Fruit fly (Drosophila melanogaster) whole organism, embryonic: ENCODE data around the gene dbe.

Experiments
- BtbVII ChIP-seq: fragments of 200-800 bp; sonication (Bioruptor generic); optimal IDR thresholded peaks from 3 replicates; lab custom pipeline; 2017; ENCODE audit warnings: missing biosample characterization, mild to moderate bottlenecking, missing genetic modification characterization
- CG12219 ChIP-seq: fragments of 200-800 bp; sonication (Bioruptor generic); optimal IDR thresholded peaks from 3 replicates; lab custom pipeline; 2018; ENCODE audit warnings: missing biosample characterization, mild to moderate bottlenecking, missing genetic modification characterization
- CG12769 ChIP-seq: fragments of 200-800 bp; sonication (Bioruptor generic); optimal IDR thresholded peaks from 2 replicates; lab custom pipeline; 2019; ENCODE audit warnings: missing biosample characterization, mild to moderate bottlenecking, missing genetic modification characterization, moderate library complexity
- CG13775 ChIP-seq: fragments of 200-800 bp; sonication (Bioruptor generic); optimal IDR thresholded peaks from 3 replicates; lab custom pipeline; 2017; ENCODE audit warnings: missing biosample characterization, mild to moderate bottlenecking, missing genetic modification characterization
- CG13894 ChIP-seq: fragments of 200-800 bp; sonication (Bioruptor generic); optimal IDR thresholded peaks from 3 replicates; lab custom pipeline; 2018; ENCODE audit warnings: missing biosample characterization, mild to moderate bottlenecking, missing genetic modification characterization, moderate library complexity
- CG14965 ChIP-seq: fragments of 200-800 bp; sonication (Bioruptor generic); optimal IDR thresholded peaks from 2 replicates; lab custom pipeline; 2016; ENCODE audit warnings: missing biosample characterization, missing genetic modification characterization, borderline replicate concordance
- CG15269 ChIP-seq: fragments of 200-800 bp; sonication (Bioruptor generic); optimal IDR thresholded peaks from 2 replicates; lab custom pipeline; 2018; ENCODE audit warnings: missing biosample characterization, mild to moderate bottlenecking, missing genetic modification characterization, moderate library complexity
- CG15514 ChIP-seq: fragments of 200-800 bp; sonication (Bioruptor generic); optimal IDR thresholded peaks from 3 replicates; lab custom pipeline; 2017; ENCODE audit warnings: missing biosample characterization, missing genetic modification characterization, mild to moderate bottlenecking, moderate library complexity, missing genetic modification reagents
- CG1602 ChIP-seq: fragments of 200-800 bp; sonication (Bioruptor generic); optimal IDR thresholded peaks from 3 replicates; lab custom pipeline; 2016; ENCODE audit warnings: missing biosample characterization, missing genetic modification characterization
- CG18599 ChIP-seq: fragments of 200-800 bp; sonication (Bioruptor generic); optimal IDR thresholded peaks from 3 replicates; lab custom pipeline; 2017; ENCODE audit warnings: missing biosample characterization, missing genetic modification characterization, mild to moderate bottlenecking, moderate library complexity, missing genetic modification reagents
- CG30020 ChIP-seq: fragments of 200-800 bp; optimal IDR thresholded peaks from 2 replicates; lab custom pipeline; 2019; ENCODE audit warnings: missing biosample characterization, mild to moderate bottlenecking, missing genetic modification characterization, moderate library complexity
- CG30431 ChIP-seq: fragments of 200-800 bp; sonication (Bioruptor generic); optimal IDR thresholded peaks from 2 replicates; lab custom pipeline; 2017; ENCODE audit warnings: missing biosample characterization, missing genetic modification characterization
- CG3065 ChIP-seq: fragments of 200-800 bp; sonication (Bioruptor generic); optimal IDR thresholded peaks from 2 replicates; lab custom pipeline; 2016; ENCODE audit warnings: missing biosample characterization, missing genetic modification characterization
- CG3407 ChIP-seq: fragments of 200-800 bp; sonication (Bioruptor generic); optimal IDR thresholded peaks from 2 replicates; lab custom pipeline; 2018; ENCODE audit warnings: missing biosample characterization, mild to moderate bottlenecking, missing genetic modification characterization
- CG3726 ChIP-seq: fragments of 200-800 bp; sonication (Bioruptor generic); IDR thresholded peaks from 3 replicates; pipeline ENCODE4, ENCODE4 v1.3.6; 2022; ENCODE audit warnings: missing biosample characterization, missing genetic modification characterization
- CG4730 ChIP-seq: fragments of 200-800 bp; sonication (Bioruptor generic); IDR thresholded peaks from 2 replicates; pipeline ENCODE4 v1.3.6; 2022; ENCODE audit warnings: missing biosample characterization, missing genetic modification characterization
- CG6683 ChIP-seq: fragments of 200-800 bp; sonication (Bioruptor generic); optimal IDR thresholded peaks from 2 replicates; lab custom pipeline; 2017; ENCODE audit warnings: missing biosample characterization, mild to moderate bottlenecking, missing genetic modification characterization, missing genetic modification reagents
- CG7372 ChIP-seq: fragments of 200-800 bp; sonication (Bioruptor generic); IDR thresholded peaks from 2 replicates; pipeline ENCODE4 v1.3.6; 2022; ENCODE audit warnings: missing biosample characterization, missing genetic modification characterization
- CG8388 ChIP-seq: fragments of 200-800 bp; sonication (Bioruptor generic); optimal IDR thresholded peaks from 2 replicates; lab custom pipeline; 2019; ENCODE audit warnings: missing biosample characterization, mild to moderate bottlenecking, missing genetic modification characterization, moderate library complexity
- CG9797 ChIP-seq: fragments of 200-800 bp; sonication (Bioruptor generic); optimal IDR thresholded peaks from 3 replicates; lab custom pipeline; 2018; ENCODE audit warnings: missing biosample characterization, mild to moderate bottlenecking, missing genetic modification characterization
- CoRest ChIP-seq: fragments of 200-800 bp; sonication (Bioruptor generic); optimal IDR thresholded peaks from 3 replicates; lab custom pipeline; 2018; ENCODE audit warnings: missing biosample characterization, mild to moderate bottlenecking, missing genetic modification characterization, moderate library complexity
- Dll ChIP-seq: fragments of 200-800 bp; sonication (Bioruptor generic); IDR thresholded peaks from 4 replicates; pipeline ENCODE4 v1.3.6; 2022; ENCODE audit warnings: missing biosample characterization, missing genetic modification characterization; ENCODE audit not compliant: partially characterized antibody
- Fer1 ChIP-seq: fragments of 200-800 bp; sonication (Bioruptor generic); optimal IDR thresholded peaks from 2 replicates; lab custom pipeline; 2017; ENCODE audit warnings: missing biosample characterization, mild to moderate bottlenecking, missing genetic modification characterization
- MBD-R2 ChIP-seq: fragments of 200-800 bp; sonication (Bioruptor generic); IDR thresholded peaks from 2 replicates; pipeline ENCODE4 v1.3.6; 2022; ENCODE audit warnings: missing biosample characterization, missing genetic modification characterization
- Pdp1 ChIP-seq, 2 experiments: fragments of 200-800 bp; sonication (Bioruptor generic); optimal IDR thresholded peaks; 3 replicates each; lab custom pipeline; 2016; ENCODE audit warnings: missing biosample characterization in 2 of 2, missing genetic modification characterization in 2 of 2, mild to moderate bottlenecking in 1 of 2, moderate library complexity in 1 of 2
- Sin3A ChIP-seq: fragments of >200 bp; optimal IDR thresholded peaks from 2 replicates; lab custom pipeline; 2018
- TFAM ChIP-seq: fragments of 200-800 bp; sonication (Bioruptor generic); optimal IDR thresholded peaks from 2 replicates; lab custom pipeline; 2017; ENCODE audit warnings: missing biosample characterization, missing genetic modification characterization, inconsistent platforms
- aop ChIP-seq: fragments of 200-800 bp; sonication (Bioruptor generic); IDR thresholded peaks from 2 replicates; pipeline ENCODE4 v1.3.6; 2022; ENCODE audit warnings: missing biosample characterization, missing genetic modification characterization
- ap ChIP-seq: fragments of 200-800 bp; sonication (Bioruptor generic); IDR thresholded peaks from 2 replicates; pipeline ENCODE4 v1.3.6; 2022; ENCODE audit warnings: missing biosample characterization, missing genetic modification characterization
- bab2 ChIP-seq: fragments of 200-800 bp; sonication (Bioruptor generic); optimal IDR thresholded peaks from 2 replicates; lab custom pipeline; 2016; ENCODE audit warnings: missing biosample characterization, missing genetic modification characterization
- cato ChIP-seq: fragments of 200-800 bp; sonication (Bioruptor generic); optimal IDR thresholded peaks from 2 replicates; lab custom pipeline; 2016; ENCODE audit warnings: missing biosample characterization, missing genetic modification characterization, borderline replicate concordance
- caup ChIP-seq: fragments of 200-800 bp; sonication (Bioruptor generic); optimal IDR thresholded peaks from 3 replicates; lab custom pipeline; 2017; ENCODE audit warnings: missing biosample characterization, mild to moderate bottlenecking, missing genetic modification characterization, moderate library complexity; ENCODE audit not compliant: severe bottlenecking
- dmrt99B ChIP-seq: fragments of 200-800 bp; sonication (Bioruptor generic); optimal IDR thresholded peaks from 2 replicates; lab custom pipeline; 2018; ENCODE audit warnings: missing biosample characterization, mild to moderate bottlenecking, missing genetic modification characterization, moderate library complexity
- eyg ChIP-seq: fragments of 200-800 bp; sonication (Bioruptor generic); optimal IDR thresholded peaks from 3 replicates; lab custom pipeline; 2016; ENCODE audit warnings: missing biosample characterization, missing genetic modification characterization
- ham ChIP-seq: fragments of 200-800 bp; sonication (Bioruptor generic); IDR thresholded peaks from 2 replicates; pipeline ENCODE4 v1.3.6; 2022; ENCODE audit warnings: missing biosample characterization, missing genetic modification characterization
- hkb ChIP-seq, 2 experiments: fragments of 200-800 bp in 1 of 2; fragments of >200 bp in 1 of 2; sonication (Bioruptor generic) in 1 of 2; IDR thresholded peaks in 1 of 2; optimal IDR thresholded peaks in 1 of 2; 2 replicates each; pipeline versions ENCODE4 v1.3.6 to Lab custom; 2017 to 2022; ENCODE audit warnings: missing biosample characterization in 1 of 2, missing genetic modification characterization in 1 of 2
- klu ChIP-seq: fragments of 200-800 bp; sonication (Bioruptor generic); IDR thresholded peaks from 2 replicates; pipeline ENCODE4 v1.3.6; 2022; ENCODE audit warnings: missing biosample characterization, missing genetic modification characterization
- lbe ChIP-seq: fragments of 200-800 bp; sonication (Bioruptor generic); optimal IDR thresholded peaks from 2 replicates; lab custom pipeline; 2016; ENCODE audit warnings: missing biosample characterization, mild to moderate bottlenecking, missing genetic modification characterization
- org-1 ChIP-seq: fragments of 200-800 bp; sonication (Bioruptor generic); optimal IDR thresholded peaks from 2 replicates; lab custom pipeline; 2017; ENCODE audit warnings: missing biosample characterization, missing genetic modification characterization
- p53 ChIP-seq: fragments of 200-800 bp; sonication (Bioruptor generic); optimal IDR thresholded peaks from 2 replicates; lab custom pipeline; 2016; ENCODE audit warnings: missing biosample characterization, missing genetic modification characterization
- pros ChIP-seq: fragments of 200-800 bp; sonication (Bioruptor generic); optimal IDR thresholded peaks from 3 replicates; lab custom pipeline; 2019; ENCODE audit warnings: missing biosample characterization, mild to moderate bottlenecking, missing genetic modification characterization, moderate library complexity
- psq ChIP-seq: fragments of 200-800 bp; sonication (Bioruptor generic); optimal IDR thresholded peaks from 2 replicates; lab custom pipeline; 2017; ENCODE audit warnings: missing biosample characterization, missing genetic modification characterization
- sc ChIP-seq, 3 experiments: fragments of >200 bp in 2 of 3; fragments of 200-800 bp in 1 of 3; sonication (Bioruptor generic) in 1 of 3; optimal IDR thresholded peaks; 2 replicates in 2 of 3; 3 replicates in 1 of 3; lab custom pipeline; 2017; ENCODE audit warnings: mild to moderate bottlenecking in 1 of 3, missing biosample characterization in 1 of 3, missing genetic modification characterization in 1 of 3, missing genetic modification reagents in 1 of 3
- schlank ChIP-seq: fragments of 200-800 bp; sonication (Bioruptor generic); optimal IDR thresholded peaks from 2 replicates; lab custom pipeline; 2018; ENCODE audit warnings: missing biosample characterization, mild to moderate bottlenecking, missing genetic modification characterization
- tio ChIP-seq: fragments of 200-800 bp; sonication (Bioruptor generic); optimal IDR thresholded peaks from 2 replicates; lab custom pipeline; 2017; ENCODE audit warnings: missing biosample characterization, missing genetic modification characterization, inconsistent platforms
- twi ChIP-seq: fragments of 200-800 bp; optimal IDR thresholded peaks from 2 replicates; lab custom pipeline; 2019; ENCODE audit warnings: missing biosample characterization, mild to moderate bottlenecking, missing genetic modification characterization, moderate library complexity
- tx ChIP-seq: fragments of 200-800 bp; sonication (Bioruptor generic); optimal IDR thresholded peaks from 2 replicates; lab custom pipeline; 2016; ENCODE audit warnings: missing biosample characterization, missing genetic modification characterization
- zfh2 ChIP-seq: fragments of 200-800 bp; sonication (Bioruptor generic); optimal IDR thresholded peaks from 2 replicates; lab custom pipeline; 2016; ENCODE audit warnings: missing biosample characterization, missing genetic modification characterization

Gene dbe

DNA sequence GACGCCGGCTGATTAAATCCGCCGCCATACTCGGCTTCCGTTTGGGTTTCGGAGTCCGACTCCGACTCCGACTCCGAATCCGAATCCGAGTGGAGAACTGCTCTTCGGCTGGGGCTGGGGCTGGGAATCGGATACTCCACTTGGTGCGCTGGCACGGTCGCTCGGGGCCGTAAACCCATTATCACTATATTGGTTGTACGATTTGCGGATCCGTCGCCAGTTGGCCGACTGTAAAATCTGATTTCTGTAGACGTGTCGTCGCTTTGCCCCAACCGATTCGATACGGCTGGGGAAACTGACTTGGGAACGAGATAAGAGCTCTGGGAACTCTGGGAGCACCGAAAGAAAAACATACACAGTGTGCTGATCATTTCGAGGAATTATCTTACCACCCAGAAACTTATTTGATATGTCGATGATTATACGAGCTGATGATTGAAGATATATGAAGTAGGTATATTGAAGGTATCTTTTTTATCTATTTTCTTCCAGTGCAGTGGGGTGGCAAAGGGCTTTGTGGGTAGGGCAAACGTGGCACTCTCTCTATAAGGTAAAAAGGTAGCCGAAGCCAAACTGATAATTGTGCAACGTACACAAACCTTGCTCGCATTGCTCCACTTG lies 11.7 kb downstream of the dbe start (continued):
- TF ChIP-seq CG12219 = peak; percentile 43
- peak; percentile 48 for TF ChIP-seq CG3407 (GFP tag; lab: Kevin White, UChicago)
- TF ChIP-seq Dll (GFP tag; lab: Robert Waterston, UW) = no peak
- TF ChIP-seq aop (GFP tag; lab: Robert Waterston, UW) = no peak
- no peak for TF ChIP-seq MBD-R2
- TF ChIP-seq p53 = no peak
- no peak for TF ChIP-seq TFAM
- no peak for TF ChIP-seq cato (GFP tag; lab: Kevin White, UChicago)
- TF ChIP-seq CG30431 (GFP tag; lab: Kevin White, UChicago) = no peak
- no peak for TF ChIP-seq BtbVII
- no peak for TF ChIP-seq schlank (tag; lab: Kevin White, UChicago)
- TF ChIP-seq lbe (GFP tag; lab: Kevin White, UChicago) = no peak
- no peak for TF ChIP-seq sc (optimal IDR thresholded peaks at IDR 0.05; lab: Kevin White, UChicago)
- TF ChIP-seq sc (GFP tag; optimal IDR thresholded peaks at IDR 0.05; lab: Kevin White, UChicago) = no peak
- no peak for TF ChIP-seq zfh2 (GFP tag; lab: Kevin White, UChicago)
- no peak for TF ChIP-seq pros (GFP tag; lab: Kevin White, UChicago)
- no peak for TF ChIP-seq CG14965 (GFP tag; lab: Kevin White, UChicago)
- peak; percentile 59; the same call in 1 of the 2 replicates for TF ChIP-seq ap (GFP tag; lab: Robert Waterston, UW)
- TF ChIP-seq caup (GFP tag; lab: Kevin White, UChicago) = peak; percentile 37
- TF ChIP-seq CG15514 (GFP tag; lab: Kevin White, UChicago) = peak; percentile 13
- peak; percentile 53; the same call in 1 of the 2 replicates for TF ChIP-seq CG4730 (GFP tag; lab: Robert Waterston, UW)
- TF ChIP-seq org-1 (GFP tag; lab: Kevin White, UChicago) = peak; percentile 38
- TF ChIP-seq CG12769 (tag; lab: Kevin White, UChicago) = peak; percentile 85
- TF ChIP-seq CG3726 (GFP tag; lab: Robert Waterston, UW) = no peak
- peak; percentile 16 for TF ChIP-seq Fer1 (GFP tag; lab: Kevin White, UChicago)
- TF ChIP-seq CG30020 (tag; lab: Kevin White, UChicago) = no peak
- no peak for TF ChIP-seq hkb (optimal IDR thresholded peaks at IDR 0.05; lab: Kevin White, UChicago)
- TF ChIP-seq hkb (GFP tag; IDR thresholded peaks at IDR 0.05; lab: Robert Waterston, UW) = peak; percentile 75
- TF ChIP-seq dmrt99B (tag; lab: Kevin White, UChicago) = peak; percentile 67
- no peak for TF ChIP-seq psq (GFP tag; lab: Kevin White, UChicago)
- TF ChIP-seq CG8388 = peak; percentile 33
- TF ChIP-seq ham (GFP tag; lab: Robert Waterston, UW) = no peak
- TF ChIP-seq CG7372 (GFP tag; lab: Robert Waterston, UW) = 0 out of 2 replicates have a peak, but pooled peaks have one; percentile 12
- TF ChIP-seq tx (GFP tag; lab: Kevin White, UChicago) = no peak
- peak; percentile 73 for TF ChIP-seq CG15269
- TF ChIP-seq CG13775 (GFP tag; lab: Kevin White, UChicago) = no peak
- TF ChIP-seq klu (GFP tag; lab: Robert Waterston, UW) = no peak
- no peak for TF ChIP-seq Sin3A (lab: Kevin White, UChicago)
- TF ChIP-seq eyg (GFP tag; lab: Kevin White, UChicago) = peak; percentile 20
- TF ChIP-seq CG9797 (GFP tag; lab: Kevin White, UChicago) = no peak
- TF ChIP-seq CG18599 (GFP tag; lab: Kevin White, UChicago) = peak; percentile 42
- peak; percentile 30 for TF ChIP-seq bab2 (GFP tag; lab: Kevin White, UChicago)
- no peak for TF ChIP-seq CG6683 (GFP tag; lab: Kevin White, UChicago)
- TF ChIP-seq tio (GFP tag; lab: Kevin White, UChicago) = no peak
- peak; percentile 20 for TF ChIP-seq twi (tag; lab: Kevin White, UChicago)
- TF ChIP-seq CG1602 (GFP tag; lab: Kevin White, UChicago) = peak; percentile 30
- TF ChIP-seq CG3065 (GFP tag; lab: Kevin White, UChicago) = no peak
- TF ChIP-seq CG13894 (tag; lab: Kevin White, UChicago) = no peak
- TF ChIP-seq CoRest (tag; lab: Kevin White, UChicago) = peak; percentile 54
- TF ChIP-seq Pdp1 (GFP tag; optimal IDR thresholded peaks at IDR 0.05; lab: Kevin White, UChicago) = peak; percentile 56 to 57
